Fruit fly (Drosophila melanogaster): Measurements from ENCODE around the gene SWIP.

SWIP gene

DNA sequence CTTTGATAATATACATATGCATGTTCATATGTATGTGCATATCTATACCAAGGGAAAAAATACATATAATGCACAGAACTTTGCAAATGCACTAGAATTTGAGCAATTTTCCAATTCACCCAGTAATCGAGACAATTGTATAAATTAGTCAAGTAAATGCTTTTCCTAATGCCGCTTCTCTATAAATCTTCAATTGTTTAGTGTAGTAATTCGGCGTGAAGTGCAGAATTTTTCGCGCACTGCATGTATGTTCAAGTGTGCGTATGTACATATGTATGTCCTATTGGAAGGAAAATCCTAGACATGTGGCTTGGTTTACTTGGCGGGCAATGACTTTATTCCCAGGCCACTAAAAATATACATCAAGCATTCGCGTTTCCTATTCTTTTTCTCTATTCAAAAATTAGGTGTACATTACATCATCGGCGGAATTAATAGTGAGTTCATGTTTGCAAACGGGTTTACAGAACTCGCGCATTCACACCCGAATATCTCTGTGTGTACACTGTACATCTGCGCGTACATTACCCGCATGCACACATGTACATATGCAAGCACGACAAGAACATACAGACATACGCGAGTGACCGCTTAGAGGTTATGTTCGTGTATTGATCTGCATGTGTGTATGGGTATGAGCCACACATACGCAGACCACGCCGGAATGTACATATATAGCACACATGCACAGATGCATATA is 5.5 kb downstream of the SWIP start (continued):
- TF ChIP-seq Chrac-16 (GFP tag; optimal IDR thresholded peaks at IDR 0.05) (no peak), psq (GFP tag; optimal IDR thresholded peaks at IDR 0.05) (no peak), CG10209 (GFP tag; optimal IDR thresholded peaks at IDR 0.05) (no peak), scrt (GFP tag; optimal IDR thresholded peaks at IDR 0.05) (no peak), CG2202 (tag; optimal IDR thresholded peaks at IDR 0.05) (no peak), Eip74EF (GFP tag; optimal IDR thresholded peaks at IDR 0.05) (peak in 1 of 2 experiments; percentile 11), hkb (optimal IDR thresholded peaks at IDR 0.05) (no peak), hkb (GFP tag; IDR thresholded peaks at IDR 0.05) (no peak; the same call in 1 of the 2 replicates), CG11093 (GFP tag; IDR thresholded peaks at IDR 0.05) (no peak), ham (GFP tag; IDR thresholded peaks at IDR 0.05) (no peak), CG18262 (tag; optimal IDR thresholded peaks at IDR 0.05) (no peak), CG17612 (GFP tag; IDR thresholded peaks at IDR 0.05) (no peak), CG12104 (GFP tag; optimal IDR thresholded peaks at IDR 0.05) (no peak), Dp (GFP tag; optimal IDR thresholded peaks at IDR 0.05) (no peak), CG11695 (GFP tag; IDR thresholded peaks at IDR 0.05) (no peak), pho (GFP tag; optimal IDR thresholded peaks at IDR 0.05) (no peak), sna (GFP tag; IDR thresholded peaks at IDR 0.05; ENCODE audit: partially characterized antibody) (no peak), CG14014 (GFP tag; IDR thresholded peaks at IDR 0.05) (no peak), bowl (GFP tag; IDR thresholded peaks at IDR 0.05) (no peak), Usf (GFP tag; optimal IDR thresholded peaks at IDR 0.05) (no peak), gcm (GFP tag; optimal IDR thresholded peaks at IDR 0.05) (peak; percentile 84), cad (GFP tag; optimal IDR thresholded peaks at IDR 0.05) (no peak), esg (GFP tag; conservative IDR thresholded peaks at IDR 0.05) (no peak), Bdp1 (GFP tag; optimal IDR thresholded peaks at IDR 0.05) (no peak), CG8765 (GFP tag; IDR thresholded peaks at IDR 0.05) (no peak), CG13775 (GFP tag; optimal IDR thresholded peaks at IDR 0.05) (no peak), CrebB (tag; optimal IDR thresholded peaks at IDR 0.05) (no peak), Nf-YA (GFP tag; IDR thresholded peaks at IDR 0.05) (no peak), fu2 (GFP tag; optimal IDR thresholded peaks at IDR 0.05) (no peak), trh (GFP tag; optimal IDR thresholded peaks at IDR 0.05) (no peak), C15 (GFP tag; IDR thresholded peaks at IDR 0.05) (no peak), CG17385 (GFP tag; optimal IDR thresholded peaks at IDR 0.05) (no peak), NC2α (GFP tag; optimal IDR thresholded peaks at IDR 0.05) (no peak), CG8281 (tag; optimal IDR thresholded peaks at IDR 0.05) (no peak), zen2 (GFP tag; IDR thresholded peaks at IDR 0.05; ENCODE audit: partially characterized antibody) (no peak), disco-r (GFP tag; optimal IDR thresholded peaks at IDR 0.05) (no peak), CG11456 (GFP tag; IDR thresholded peaks at IDR 0.05) (no peak), sc (optimal IDR thresholded peaks at IDR 0.05) (no peak), sc (GFP tag; optimal IDR thresholded peaks at IDR 0.05) (no peak), CG1024 (GFP tag; IDR thresholded peaks at IDR 0.05) (no peak), dm (GFP tag; optimal IDR thresholded peaks at IDR 0.05) (peak; percentile 71), ken (GFP tag; IDR thresholded peaks at IDR 0.05) (no peak), Scr (GFP tag; IDR thresholded peaks at IDR 0.05; ENCODE audit: partially characterized antibody) (0 out of 2 replicates have a peak, but pooled peaks have one; percentile 8), croc (GFP tag; conservative IDR thresholded peaks at IDR 0.05) (no peak), Neu2 (GFP tag; optimal IDR thresholded peaks at IDR 0.05; ENCODE audit: borderline replicate concordance) (no peak), CG12219 (GFP tag; optimal IDR thresholded peaks at IDR 0.05) (no peak), D19B (GFP tag; optimal IDR thresholded peaks at IDR 0.05) (no peak), CG3163 (GFP tag; optimal IDR thresholded peaks at IDR 0.05) (no peak), maf-S (GFP tag; optimal IDR thresholded peaks at IDR 0.05) (no peak), Camta (GFP tag; optimal IDR thresholded peaks at IDR 0.05) (no peak), Sox102F (GFP tag; optimal IDR thresholded peaks at IDR 0.05) (no peak)
